Worm (Caenorhabditis elegans) whole organism, mixed stage, embryonic: ENCODE measurements around the gene nhr-66.

Experiments used
- M03D4.4 ChIP-seq: sonication (generic microtip); optimal IDR thresholded peaks from 2 replicates; lab custom pipeline; 2017; ENCODE audit warnings: mild to moderate bottlenecking, missing genetic modification characterization, missing compliant biosample characterization
- bed-3 ChIP-seq: fragments of 200-800 bp; sonication (Bioruptor generic); optimal IDR thresholded peaks from 3 replicates; lab custom pipeline; 2018; ENCODE audit warnings: mild to moderate bottlenecking, missing genetic modification characterization, moderate library complexity, missing compliant biosample characterization
- blmp-1 ChIP-seq: fragments of 150-350 bp; optimal IDR thresholded peaks from 2 replicates; lab custom pipeline; 2014; ENCODE audit warnings: missing biosample characterization, missing genetic modification characterization
- ceh-39 ChIP-seq: fragments of 150-350 bp; optimal IDR thresholded peaks from 2 replicates; lab custom pipeline; 2014; ENCODE audit warnings: missing biosample characterization, missing genetic modification characterization
- ceh-43 ChIP-seq: fragments of 200-800 bp; sonication (Bioruptor generic); optimal IDR thresholded peaks from 2 replicates; lab custom pipeline; 2018; ENCODE audit warnings: mild to moderate bottlenecking, missing genetic modification characterization, moderate library complexity, missing compliant biosample characterization
- ceh-83 ChIP-seq: fragments of 200-800 bp; sonication (Bioruptor generic); optimal IDR thresholded peaks from 2 replicates; lab custom pipeline; 2018; ENCODE audit warnings: mild to moderate bottlenecking, missing genetic modification characterization, missing compliant biosample characterization
- drap-1 ChIP-seq: fragments of 200-800 bp; sonication (Bioruptor generic); optimal IDR thresholded peaks from 3 replicates; lab custom pipeline; 2018; ENCODE audit warnings: mild to moderate bottlenecking, missing genetic modification characterization, missing compliant biosample characterization
- elt-1 ChIP-seq: sonication (generic microtip); optimal IDR thresholded peaks from 2 replicates; lab custom pipeline; 2017; ENCODE audit warnings: missing genetic modification characterization, mild to moderate bottlenecking, missing compliant biosample characterization, antibody characterized with exemption, moderate library complexity, borderline replicate concordance; ENCODE audit not compliant: insufficient read depth
- elt-3 ChIP-seq: fragments of 150-350 bp; optimal IDR thresholded peaks from 2 replicates; lab custom pipeline; 2014; ENCODE audit warnings: missing biosample characterization, missing genetic modification characterization
- flh-1 ChIP-seq: fragments of 200-800 bp; sonication (Bioruptor generic); optimal IDR thresholded peaks from 2 replicates; lab custom pipeline; 2018; ENCODE audit warnings: mild to moderate bottlenecking, missing genetic modification characterization, moderate library complexity, missing compliant biosample characterization
- ham-2 ChIP-seq: fragments of 200-800 bp; sonication (Bioruptor generic); optimal IDR thresholded peaks from 2 replicates; lab custom pipeline; 2018; ENCODE audit warnings: mild to moderate bottlenecking, missing genetic modification characterization, missing compliant biosample characterization
- hlh-1 ChIP-seq: fragments of 150-350 bp; optimal IDR thresholded peaks from 2 replicates; lab custom pipeline; 2014; ENCODE audit warnings: missing biosample characterization, missing genetic modification reagents, missing genetic modification characterization
- lin-32 ChIP-seq: fragments of 200-800 bp; sonication (Bioruptor generic); optimal IDR thresholded peaks from 2 replicates; lab custom pipeline; 2018; ENCODE audit warnings: mild to moderate bottlenecking, missing genetic modification characterization, missing compliant biosample characterization
- lsy-2 ChIP-seq: fragments of 150-350 bp; optimal IDR thresholded peaks from 2 replicates; lab custom pipeline; 2014; ENCODE audit warnings: missing biosample characterization, missing genetic modification characterization
- mab-5 ChIP-seq: fragments of 150-350 bp; optimal IDR thresholded peaks from 2 replicates; lab custom pipeline; 2014; ENCODE audit warnings: missing biosample characterization, missing genetic modification characterization
- mep-1 ChIP-seq: fragments of 150-350 bp; optimal IDR thresholded peaks from 2 replicates; lab custom pipeline; 2017; ENCODE audit warnings: missing biosample characterization, missing genetic modification reagents, missing genetic modification characterization, inconsistent platforms
- mls-2 ChIP-seq: sonication (generic microtip); optimal IDR thresholded peaks from 2 replicates; lab custom pipeline; 2016; ENCODE audit warnings: mild to moderate bottlenecking, missing genetic modification characterization, moderate library complexity, missing compliant biosample characterization
- nhr-12 ChIP-seq: fragments of 150-350 bp; optimal IDR thresholded peaks from 2 replicates; lab custom pipeline; 2014; ENCODE audit warnings: missing biosample characterization, missing genetic modification characterization
- nhr-2 ChIP-seq: fragments of 150-350 bp; optimal IDR thresholded peaks from 2 replicates; lab custom pipeline; 2014; ENCODE audit warnings: missing biosample characterization, missing genetic modification characterization
- nhr-237 ChIP-seq: fragments of 150-350 bp; optimal IDR thresholded peaks from 2 replicates; lab custom pipeline; 2014; ENCODE audit warnings: missing biosample characterization, missing genetic modification characterization
- nhr-28 ChIP-seq: fragments of 150-350 bp; optimal IDR thresholded peaks from 2 replicates; lab custom pipeline; 2014; ENCODE audit warnings: missing biosample characterization, missing genetic modification characterization
- pha-4 ChIP-seq: fragments of 150-350 bp; optimal IDR thresholded peaks from 2 replicates; lab custom pipeline; 2018; ENCODE audit warnings: missing biosample characterization, missing genetic modification reagents, missing genetic modification characterization
- sem-2 ChIP-seq: fragments of 200-800 bp; sonication (Bioruptor generic); optimal IDR thresholded peaks from 2 replicates; lab custom pipeline; 2018; ENCODE audit warnings: mild to moderate bottlenecking, missing genetic modification characterization, missing compliant biosample characterization
- snpc-4 ChIP-seq: fragments of 150-350 bp; optimal IDR thresholded peaks from 2 replicates; lab custom pipeline; 2014; ENCODE audit warnings: missing biosample characterization, missing genetic modification characterization
- sptf-1 ChIP-seq: sonication (generic microtip); optimal IDR thresholded peaks from 2 replicates; lab custom pipeline; 2017; ENCODE audit warnings: mild to moderate bottlenecking, missing genetic modification characterization, moderate library complexity, missing compliant biosample characterization
- tbx-8 ChIP-seq: fragments of 200-800 bp; sonication (Bioruptor generic); optimal IDR thresholded peaks from 2 replicates; lab custom pipeline; 2018; ENCODE audit warnings: mild to moderate bottlenecking, missing genetic modification characterization, moderate library complexity, missing compliant biosample characterization
- unc-39 ChIP-seq: fragments of 150-350 bp; optimal IDR thresholded peaks from 2 replicates; lab custom pipeline; 2014; ENCODE audit warnings: missing biosample characterization, missing genetic modification characterization
- unc-62 ChIP-seq: fragments of 150-350 bp; optimal IDR thresholded peaks from 2 replicates; lab custom pipeline; 2014; ENCODE audit warnings: missing biosample characterization, missing genetic modification reagents, missing genetic modification characterization
- zip-8 ChIP-seq: fragments of 150-350 bp; optimal IDR thresholded peaks from 2 replicates; lab custom pipeline; 2014; ENCODE audit warnings: missing biosample characterization, missing genetic modification characterization
- ztf-11 ChIP-seq: fragments of 150-350 bp; optimal IDR thresholded peaks from 2 replicates; lab custom pipeline; 2014; ENCODE audit warnings: missing biosample characterization, missing genetic modification characterization

The nhr-66 gene

DNA sequence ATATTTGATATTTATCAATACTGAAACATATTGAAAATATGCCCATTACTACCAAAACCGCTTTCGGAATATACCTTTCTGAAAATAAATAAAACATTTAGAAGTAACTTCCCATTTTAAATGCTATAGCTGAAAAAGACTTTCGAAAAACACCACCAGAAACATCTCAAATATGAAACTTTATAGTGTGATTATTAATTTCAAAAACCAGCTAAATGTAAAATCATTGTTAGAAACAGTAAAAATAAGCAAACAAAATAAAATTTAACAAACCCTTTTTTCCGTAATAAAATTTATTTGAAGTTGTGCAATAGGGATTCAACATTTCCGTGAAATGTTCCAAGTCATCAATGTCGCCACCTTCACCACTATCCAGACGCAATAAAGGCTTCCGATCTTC is 31.6 kb upstream of the nhr-66 start, which contains the start of the genes K07H8.5 and K07H8.8:
Gene K07H8.5, plus strand, starts transcription at position 301 of the 400 bp plus-strand sequence.
Gene K07H8.8, minus strand, starts transcription at position 389 of the 400 bp plus-strand sequence.
- TF ChIP-seq mls-2 (tag; lab: Kevin White, UChicago) (no peak), ceh-83 (no peak), pha-4 (tag; lab: Kevin White, UChicago) (no peak), nhr-237 (tag; lab: Kevin White, UChicago) (no peak), ztf-11 (no peak), drap-1 (no peak), flh-1 (GFP tag; lab: Kevin White, UChicago) (no peak), mab-5 (tag; lab: Kevin White, UChicago) (no peak), hlh-1 (tag; lab: Kevin White, UChicago) (no peak), ceh-39 (tag; lab: Kevin White, UChicago) (no peak), nhr-2 (no peak), unc-39 (no peak), lsy-2 (tag; lab: Kevin White, UChicago) (no peak), ham-2 (GFP tag; lab: Kevin White, UChicago) (no peak), mep-1 (tag; lab: Kevin White, UChicago) (no peak), sptf-1 (tag; lab: Kevin White, UChicago) (no peak), elt-3 (tag; lab: Kevin White, UChicago) (no peak), nhr-28 (tag; lab: Kevin White, UChicago) (no peak), snpc-4 (tag; lab: Kevin White, UChicago) (no peak), elt-1 (tag; lab: Kevin White, UChicago) (no peak)

DNA sequence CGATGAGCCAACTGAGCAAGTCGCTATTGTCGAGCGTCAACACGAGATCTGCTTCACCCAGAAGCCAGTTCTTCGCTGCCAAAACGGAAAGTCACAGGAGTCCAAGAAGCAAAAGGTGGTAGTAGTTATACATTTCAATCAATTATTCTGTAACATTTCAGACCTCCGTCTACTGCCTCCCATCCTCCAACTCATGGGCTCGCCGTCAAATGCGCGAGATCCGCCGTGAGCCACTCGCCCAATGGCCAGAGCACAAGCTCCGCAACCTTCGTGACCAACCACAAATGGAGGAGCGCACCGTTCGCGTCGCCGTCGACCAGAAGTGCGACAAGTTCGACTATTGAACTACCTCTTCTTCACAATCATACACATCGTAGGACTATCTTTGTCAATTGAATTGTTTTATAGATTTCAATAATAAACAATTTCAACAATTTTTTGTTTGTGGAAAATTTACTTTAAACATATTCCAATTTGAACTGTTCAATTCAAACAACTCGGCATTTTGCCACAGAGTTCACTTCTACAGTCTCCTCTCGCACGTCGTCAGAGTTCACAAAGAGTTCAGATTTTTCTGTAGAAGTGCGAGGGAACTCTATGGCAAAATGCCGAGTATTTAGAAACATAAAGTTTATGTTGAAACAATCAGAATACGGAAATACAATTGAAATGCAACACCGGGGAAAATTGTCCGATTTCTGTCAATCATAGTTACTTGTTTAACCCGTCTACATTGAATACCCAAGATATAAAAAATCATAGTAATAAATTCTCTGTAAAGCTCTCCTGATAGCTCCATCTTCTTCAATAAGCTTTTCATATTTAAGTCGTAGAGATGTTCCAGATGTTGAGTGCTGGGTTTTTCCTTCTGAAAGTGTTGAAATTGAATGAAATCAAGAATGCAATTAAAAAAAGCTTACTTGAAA is 29.9 kb upstream of the nhr-66 start:
- TF ChIP-seq ztf-11 (no peak), flh-1 (GFP tag; lab: Kevin White, UChicago) (no peak), elt-1 (tag; lab: Kevin White, UChicago) (no peak), zip-8 (tag; lab: Kevin White, UChicago) (no peak), ceh-43 (no peak), sem-2 (GFP tag; lab: Kevin White, UChicago) (no peak), nhr-28 (tag; lab: Kevin White, UChicago) (no peak), nhr-12 (tag; lab: Kevin White, UChicago) (no peak), blmp-1 (no peak), tbx-8 (GFP tag; lab: Kevin White, UChicago) (no peak), sptf-1 (tag; lab: Kevin White, UChicago) (no peak), bed-3 (GFP tag; lab: Kevin White, UChicago) (no peak), mep-1 (tag; lab: Kevin White, UChicago) (no peak), pha-4 (tag; lab: Kevin White, UChicago) (no peak), nhr-2 (no peak), ceh-39 (tag; lab: Kevin White, UChicago) (no peak), unc-62 (no peak), ham-2 (GFP tag; lab: Kevin White, UChicago) (no peak)

DNA sequence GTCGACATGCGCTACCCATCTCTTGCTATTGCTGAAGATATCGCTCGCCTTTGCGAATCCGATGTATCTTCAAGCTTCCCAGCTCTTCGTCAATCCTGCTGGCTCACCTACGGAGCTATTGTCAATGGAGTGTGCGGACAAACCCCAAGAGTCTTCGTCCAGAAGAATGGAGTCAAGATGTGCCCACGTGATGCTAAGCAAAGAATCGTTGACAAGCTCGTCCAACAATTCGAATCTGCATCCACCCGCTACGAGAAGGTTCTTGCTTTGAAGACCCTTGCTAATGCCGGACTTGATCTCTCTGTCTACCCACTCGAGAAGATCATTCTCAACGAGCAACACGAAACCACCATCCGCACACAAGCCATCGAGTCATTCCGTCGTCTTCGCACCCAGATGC is 26.3 kb upstream of the nhr-66 start:
- TF ChIP-seq sptf-1 (tag; lab: Kevin White, UChicago): no peak
- TF ChIP-seq pha-4 (tag; lab: Kevin White, UChicago): no peak
- no peak for TF ChIP-seq nhr-2
- TF ChIP-seq bed-3 (GFP tag; lab: Kevin White, UChicago): no peak
- no peak for TF ChIP-seq ztf-11
- TF ChIP-seq snpc-4 (tag; lab: Kevin White, UChicago): no peak
- TF ChIP-seq drap-1: no peak
- no peak for TF ChIP-seq elt-3 (tag; lab: Kevin White, UChicago)
- no peak for TF ChIP-seq mab-5 (tag; lab: Kevin White, UChicago)
- no peak for TF ChIP-seq M03D4.4 (tag; lab: Kevin White, UChicago)
- TF ChIP-seq lsy-2 (tag; lab: Kevin White, UChicago): no peak
- TF ChIP-seq ceh-43: no peak
- TF ChIP-seq lin-32 (GFP tag; lab: Kevin White, UChicago): no peak
